Fruit fly (Drosophila melanogaster) whole organism, prepupa: ENCODE results near the gene Ag5r.

Experiments used
- Blimp-1 ChIP-seq: fragments of 200-800 bp; sonication (Bioruptor generic); optimal IDR thresholded peaks from 3 replicates; lab custom pipeline; 2017; ENCODE audit warnings: missing biosample characterization, missing genetic modification characterization, mild to moderate bottlenecking, moderate library complexity, missing genetic modification reagents
- CG10631 ChIP-seq: fragments of 200-800 bp; sonication (Bioruptor generic); optimal IDR thresholded peaks from 2 replicates; lab custom pipeline; 2016; ENCODE audit warnings: missing biosample characterization, missing genetic modification characterization
- CG10669 ChIP-seq: fragments of 200-800 bp; sonication (Bioruptor generic); optimal IDR thresholded peaks from 3 replicates; lab custom pipeline; 2018; ENCODE audit warnings: missing biosample characterization, mild to moderate bottlenecking, missing genetic modification characterization, moderate library complexity
- CG11902 ChIP-seq: fragments of 200-800 bp; sonication (Bioruptor generic); optimal IDR thresholded peaks from 3 replicates; lab custom pipeline; 2016; ENCODE audit warnings: missing biosample characterization, missing genetic modification characterization
- CG15336 ChIP-seq: fragments of 200-800 bp; sonication (Bioruptor generic); IDR thresholded peaks from 2 replicates; pipeline ENCODE4 v1.3.6; 2022; ENCODE audit warnings: missing biosample characterization, missing genetic modification characterization
- CG1621 ChIP-seq: fragments of 200-800 bp; sonication (Bioruptor generic); optimal IDR thresholded peaks from 3 replicates; lab custom pipeline; 2018; ENCODE audit warnings: missing biosample characterization, mild to moderate bottlenecking, missing genetic modification characterization
- CG32006 ChIP-seq: fragments of 200-800 bp; sonication (Bioruptor generic); optimal IDR thresholded peaks from 3 replicates; lab custom pipeline; 2017; ENCODE audit warnings: missing biosample characterization, mild to moderate bottlenecking, missing genetic modification characterization
- CG3919 ChIP-seq: fragments of 200-800 bp; sonication (Bioruptor generic); optimal IDR thresholded peaks from 3 replicates; lab custom pipeline; 2016; ENCODE audit warnings: missing biosample characterization, missing genetic modification characterization
- CG4318 ChIP-seq: fragments of 200-800 bp; sonication (Bioruptor generic); optimal IDR thresholded peaks from 3 replicates; lab custom pipeline; 2017; ENCODE audit warnings: missing biosample characterization, mild to moderate bottlenecking, missing genetic modification characterization
- CG6163 ChIP-seq: fragments of 200-800 bp; sonication (Bioruptor generic); IDR thresholded peaks from 3 replicates; pipeline ENCODE4 v1.3.6; 2022; ENCODE audit warnings: missing biosample characterization, missing genetic modification characterization
- CG6276 ChIP-seq: fragments of 200-800 bp; sonication (Bioruptor generic); optimal IDR thresholded peaks from 2 replicates; lab custom pipeline; 2017; ENCODE audit warnings: missing biosample characterization, mild to moderate bottlenecking, missing genetic modification characterization
- CG6792 ChIP-seq: fragments of 200-800 bp; sonication (Bioruptor generic); optimal IDR thresholded peaks from 3 replicates; lab custom pipeline; 2016; ENCODE audit warnings: missing biosample characterization, missing genetic modification characterization
- CG6808 ChIP-seq: fragments of 200-800 bp; sonication (Bioruptor generic); optimal IDR thresholded peaks from 3 replicates; lab custom pipeline; 2017; ENCODE audit warnings: missing biosample characterization, missing genetic modification characterization, mild to moderate bottlenecking, moderate library complexity, missing genetic modification reagents
- CG6854 ChIP-seq: fragments of 200-800 bp; sonication (Bioruptor generic); optimal IDR thresholded peaks from 2 replicates; lab custom pipeline; 2017; ENCODE audit warnings: missing biosample characterization, mild to moderate bottlenecking, missing genetic modification characterization
- CG7368 ChIP-seq: fragments of 200-800 bp; sonication (Bioruptor generic); optimal IDR thresholded peaks from 3 replicates; lab custom pipeline; 2016; ENCODE audit warnings: missing biosample characterization, missing genetic modification characterization
- CG8119 ChIP-seq: fragments of 200-800 bp; sonication (Bioruptor generic); IDR thresholded peaks from 3 replicates; pipeline ENCODE4 v1.3.6; 2022; ENCODE audit warnings: missing biosample characterization, missing genetic modification characterization
- CG8319 ChIP-seq: fragments of 200-800 bp; sonication (Bioruptor generic); optimal IDR thresholded peaks from 3 replicates; lab custom pipeline; 2016; ENCODE audit warnings: missing biosample characterization, missing genetic modification characterization
- CG8632 ChIP-seq: fragments of 200-800 bp; sonication (Bioruptor generic); optimal IDR thresholded peaks from 3 replicates; lab custom pipeline; 2016; ENCODE audit warnings: missing biosample characterization, missing genetic modification characterization
- CG9139 ChIP-seq: fragments of 200-800 bp; sonication (Bioruptor generic); optimal IDR thresholded peaks from 3 replicates; lab custom pipeline; 2017; ENCODE audit warnings: missing biosample characterization, mild to moderate bottlenecking, missing genetic modification characterization
- Eip78C ChIP-seq: fragments of 200-800 bp; sonication (Bioruptor generic); peaks from one replicate; lab custom pipeline; 2016; ENCODE audit warnings: missing biosample characterization, missing genetic modification characterization
- Gug ChIP-seq: fragments of 200-800 bp; sonication (Bioruptor generic); IDR thresholded peaks from 2 replicates; pipeline ENCODE4 v1.3.6; 2022; ENCODE audit warnings: missing biosample characterization, missing genetic modification characterization
- Hr39 ChIP-seq: fragments of 200-800 bp; sonication (Bioruptor generic); optimal IDR thresholded peaks from 2 replicates; lab custom pipeline; 2016; ENCODE audit warnings: missing biosample characterization, missing genetic modification characterization
- Hr4 ChIP-seq: fragments of 200-800 bp; sonication (Bioruptor generic); optimal IDR thresholded peaks from 3 replicates; lab custom pipeline; 2016; ENCODE audit warnings: missing biosample characterization, missing genetic modification characterization
- Lpt ChIP-seq: fragments of 200-800 bp; sonication (Bioruptor generic); optimal IDR thresholded peaks from 3 replicates; lab custom pipeline; 2016; ENCODE audit warnings: missing biosample characterization, missing genetic modification characterization
- Met ChIP-seq: fragments of 200-800 bp; sonication (Bioruptor generic); optimal IDR thresholded peaks from 3 replicates; lab custom pipeline; 2016; ENCODE audit warnings: missing biosample characterization, missing genetic modification characterization
- OdsH ChIP-seq: fragments of 200-800 bp; sonication (Bioruptor generic); optimal IDR thresholded peaks from 3 replicates; lab custom pipeline; 2016; ENCODE audit warnings: missing biosample characterization, missing genetic modification characterization
- Sox102F ChIP-seq: fragments of 200-800 bp; sonication (Bioruptor generic); optimal IDR thresholded peaks from 2 replicates; lab custom pipeline; 2016; ENCODE audit warnings: missing biosample characterization, mild to moderate bottlenecking, missing genetic modification characterization
- Sox14 ChIP-seq: fragments of 200-800 bp; sonication (Bioruptor generic); optimal IDR thresholded peaks from 3 replicates; lab custom pipeline; 2016; ENCODE audit warnings: missing biosample characterization, missing genetic modification characterization
- achi ChIP-seq: fragments of 200-800 bp; sonication (Bioruptor generic); optimal IDR thresholded peaks from 3 replicates; lab custom pipeline; 2016; ENCODE audit warnings: missing biosample characterization, missing genetic modification characterization
- acj6 ChIP-seq: fragments of 200-800 bp; sonication (Bioruptor generic); optimal IDR thresholded peaks from 3 replicates; lab custom pipeline; 2016; ENCODE audit warnings: missing biosample characterization, missing genetic modification characterization
- dac ChIP-seq: fragments of 200-800 bp; sonication (Bioruptor generic); optimal IDR thresholded peaks from 2 replicates; lab custom pipeline; 2017; ENCODE audit warnings: missing biosample characterization, mild to moderate bottlenecking, missing genetic modification characterization
- eg ChIP-seq: fragments of 200-800 bp; sonication (Bioruptor generic); IDR thresholded peaks from 3 replicates; pipeline ENCODE4 v1.3.6; 2022; ENCODE audit warnings: missing biosample characterization, missing genetic modification characterization
- fd85E ChIP-seq: fragments of 200-800 bp; sonication (Bioruptor generic); optimal IDR thresholded peaks from 3 replicates; lab custom pipeline; 2016; ENCODE audit warnings: missing biosample characterization, missing genetic modification characterization
- fkh ChIP-seq: fragments of 200-800 bp; sonication (Bioruptor generic); optimal IDR thresholded peaks from 3 replicates; lab custom pipeline; 2017; ENCODE audit warnings: missing biosample characterization, mild to moderate bottlenecking, missing genetic modification characterization, moderate library complexity
- net ChIP-seq: fragments of 200-800 bp; sonication (Bioruptor generic); optimal IDR thresholded peaks from 3 replicates; lab custom pipeline; 2016; ENCODE audit warnings: missing biosample characterization, missing genetic modification characterization
- pdm3 ChIP-seq: fragments of 200-800 bp; sonication (Bioruptor generic); optimal IDR thresholded peaks from 3 replicates; lab custom pipeline; 2016; ENCODE audit warnings: missing biosample characterization, missing genetic modification characterization
- spab ChIP-seq: fragments of 200-800 bp; sonication (Bioruptor generic); optimal IDR thresholded peaks from 2 replicates; lab custom pipeline; 2017; ENCODE audit warnings: missing biosample characterization, mild to moderate bottlenecking, missing genetic modification characterization, missing genetic modification reagents
- svp ChIP-seq: fragments of 200-800 bp; sonication (Bioruptor generic); peaks from one replicate; lab custom pipeline; 2016; ENCODE audit warnings: missing biosample characterization, missing genetic modification characterization
- topi ChIP-seq: fragments of 200-800 bp; sonication (Bioruptor generic); optimal IDR thresholded peaks from 3 replicates; lab custom pipeline; 2016; ENCODE audit warnings: missing biosample characterization, missing genetic modification characterization
- vri ChIP-seq: fragments of 200-800 bp; sonication (Bioruptor generic); optimal IDR thresholded peaks from 3 replicates; lab custom pipeline; 2016; ENCODE audit warnings: missing biosample characterization, mild to moderate bottlenecking, missing genetic modification characterization

Gene Ag5r

DNA sequence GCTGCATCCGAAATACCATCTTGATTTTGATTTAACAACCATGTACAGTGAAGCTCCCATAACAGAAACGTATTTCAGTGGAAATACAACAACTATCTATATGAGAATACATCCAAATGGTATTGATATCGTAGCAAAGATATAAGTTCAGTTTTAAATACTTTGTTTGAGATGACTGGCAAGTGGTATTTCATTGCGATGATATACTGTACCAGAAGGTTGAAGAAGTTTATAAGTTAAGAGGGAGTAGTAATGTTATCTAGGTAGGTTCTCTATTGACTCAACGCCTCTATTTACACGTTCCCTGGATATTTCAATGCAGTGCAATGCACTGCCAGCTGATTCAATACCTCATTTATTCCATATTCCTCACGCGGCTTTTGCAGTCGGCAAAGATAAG is 19.3 kb upstream of the Ag5r start:
- TF ChIP-seq CG7368 (GFP tag; lab: Kevin White, UChicago) = no peak
- TF ChIP-seq dac = no peak
- peak; percentile 1 for TF ChIP-seq Hr4
- no peak for TF ChIP-seq Lpt (GFP tag; lab: Kevin White, UChicago)
- no peak for TF ChIP-seq Blimp-1
- TF ChIP-seq OdsH (GFP tag; lab: Kevin White, UChicago) = peak; percentile 16
- no peak for TF ChIP-seq CG3919 (GFP tag; lab: Kevin White, UChicago)
- TF ChIP-seq CG11902 = no peak
- peak; percentile 22 for TF ChIP-seq CG32006 (GFP tag; lab: Kevin White, UChicago)
- TF ChIP-seq Eip78C (GFP tag; lab: Kevin White, UChicago) = peak; percentile 54
- no peak for TF ChIP-seq CG6792 (GFP tag; lab: Kevin White, UChicago)
- peak; percentile 23 for TF ChIP-seq CG10631
- TF ChIP-seq Sox102F (GFP tag; lab: Kevin White, UChicago) = no peak
- TF ChIP-seq CG6163 (GFP tag; lab: Robert Waterston, UW) = peak; percentile 49; the same call in 1 of the 3 replicates
- no peak for TF ChIP-seq CG6276 (GFP tag; lab: Kevin White, UChicago)
- no peak for TF ChIP-seq CG1621 (tag; lab: Kevin White, UChicago)
- no peak for TF ChIP-seq Hr39 (GFP tag; lab: Kevin White, UChicago)
- TF ChIP-seq CG8319 (GFP tag; lab: Kevin White, UChicago) = no peak
- no peak for TF ChIP-seq net (GFP tag; lab: Kevin White, UChicago)
- TF ChIP-seq pdm3 (GFP tag; lab: Kevin White, UChicago) = peak; percentile 4
- TF ChIP-seq CG10669 (GFP tag; lab: Kevin White, UChicago) = peak; percentile 2
- TF ChIP-seq fd85E (GFP tag; lab: Kevin White, UChicago) = no peak
- no peak for TF ChIP-seq svp (GFP tag; lab: Kevin White, UChicago)
- TF ChIP-seq CG4318 (GFP tag; lab: Kevin White, UChicago) = no peak
- TF ChIP-seq spab (GFP tag; lab: Kevin White, UChicago) = no peak
- no peak for TF ChIP-seq CG8632
- TF ChIP-seq acj6 (GFP tag; lab: Kevin White, UChicago) = no peak
- TF ChIP-seq CG6854 = no peak
- no peak for TF ChIP-seq CG9139 (GFP tag; lab: Kevin White, UChicago)
- no peak for TF ChIP-seq fkh
- peak; percentile 45; the same call in 2 of the 3 replicates for TF ChIP-seq eg (GFP tag; lab: Robert Waterston, UW)
- no peak for TF ChIP-seq CG15336 (GFP tag; lab: Robert Waterston, UW)
- TF ChIP-seq, all 60 proteins: peak for 9

dm6 chrX:14802611-14803110 is 16.3 kb upstream of the Ag5r start:
- no peak for TF ChIP-seq Sox14
- TF ChIP-seq fkh = peak; percentile 43
- no peak for TF ChIP-seq eg (GFP tag; lab: Robert Waterston, UW)
- TF ChIP-seq CG8319 (GFP tag; lab: Kevin White, UChicago) = no peak

- TF ChIP-seq CG6854 (no peak), topi (no peak), CG11902 (no peak), achi (GFP tag; lab: Kevin White, UChicago) (no peak), CG8119 (no peak), CG6276 (GFP tag; lab: Kevin White, UChicago) (no peak), spab (GFP tag; lab: Kevin White, UChicago) (no peak), CG6792 (GFP tag; lab: Kevin White, UChicago) (no peak), vri (no peak), Blimp-1 (no peak), CG32006 (GFP tag; lab: Kevin White, UChicago) (no peak), pdm3 (GFP tag; lab: Kevin White, UChicago) (no peak), CG6808 (GFP tag; lab: Kevin White, UChicago) (no peak), Met (GFP tag; lab: Kevin White, UChicago) (no peak), Hr4 (no peak), Gug (no peak), svp (GFP tag; lab: Kevin White, UChicago) (no peak), Hr39 (GFP tag; lab: Kevin White, UChicago) (no peak), acj6 (GFP tag; lab: Kevin White, UChicago) (no peak)
These were observed 2.3 kb downstream of the Ag5r start, which contains the start of gene Ag5r2 for dm6 chrX:14784002-14784568. Gene Ag5r2 (minus strand): TSS chrX:14784052.
